Fruit fly (Drosophila melanogaster) whole organism, adult: ENCODE data around the gene CG5973.

Experiments
- Crg-1 ChIP-seq: fragments of 200-800 bp; sonication (Bioruptor generic); optimal IDR thresholded peaks from 2 replicates; lab custom pipeline; 2016; ENCODE audit warnings: missing biosample characterization, missing genetic modification characterization
- Mnt ChIP-seq: fragments of 200-800 bp; sonication (Bioruptor generic); optimal IDR thresholded peaks from 2 replicates; lab custom pipeline; 2016; ENCODE audit warnings: missing biosample characterization, mild to moderate bottlenecking, missing genetic modification characterization

- no peak for TF ChIP-seq Crg-1 (GFP tag; lab: Kevin White, UChicago)
- no peak for TF ChIP-seq Mnt (GFP tag; lab: Kevin White, UChicago)
Measured at dm6 chr2L:7427786-7428137, 9.5 kb upstream of the CG5973 start.
